Worm (Caenorhabditis elegans) whole organism, young adult: ENCODE data around the gene pals-19.
"Not testable (repeated sequence)": the region's sequence is repeated elsewhere in the genome, so short reads cannot be mapped to it uniquely, and the experiment has no call there.

ENCODE experiments used
- F22D6.2 ChIP-seq: sonication (generic microtip); optimal IDR thresholded peaks from 2 replicates; lab custom pipeline; 2016; ENCODE audit warnings: mild to moderate bottlenecking, missing genetic modification characterization, missing compliant biosample characterization
- F33H1.4 ChIP-seq: fragments of 200-800 bp; sonication (Bioruptor generic); IDR thresholded peaks from 2 replicates; pipeline ENCODE4 v1.3.6; 2022; ENCODE audit warnings: missing genetic modification reagents, missing genetic modification characterization, missing compliant biosample characterization
- K12H6.12 ChIP-seq: fragments of 200-800 bp; sonication (Bioruptor generic); optimal IDR thresholded peaks from 2 replicates; lab custom pipeline; 2018; ENCODE audit warnings: mild to moderate bottlenecking, missing genetic modification characterization, missing compliant biosample characterization
- ZK185.1 ChIP-seq: sonication (generic microtip); optimal IDR thresholded peaks from 2 replicates; lab custom pipeline; 2016; ENCODE audit warnings: mild to moderate bottlenecking, missing genetic modification characterization, missing compliant biosample characterization; ENCODE audit not compliant: poor library complexity, severe bottlenecking
- ama-1 ChIP-seq, 3 experiments: fragments of 150-350 bp in 1 of 3; sonication (generic microtip) in 2 of 3; optimal IDR thresholded peaks; 2 replicates each; lab custom pipeline; 2014 to 2018; ENCODE audit warnings: missing biosample characterization in 2 of 3, missing genetic modification characterization in 2 of 3, missing genetic modification reagents in 2 of 3
- atf-7 ChIP-seq: sonication (generic microtip); optimal IDR thresholded peaks from 2 replicates; lab custom pipeline; 2017; ENCODE audit warnings: mild to moderate bottlenecking, missing genetic modification characterization, missing compliant biosample characterization
- cebp-2 ChIP-seq: fragments of 200-800 bp; sonication (Bioruptor generic); IDR thresholded peaks from 2 replicates; pipeline ENCODE4 v1.3.6; 2022; ENCODE audit warnings: missing genetic modification characterization, missing compliant biosample characterization
- ceh-100 ChIP-seq: fragments of 200-800 bp; sonication (Bioruptor generic); IDR thresholded peaks from 2 replicates; pipeline ENCODE4 v1.3.6; 2022; ENCODE audit warnings: missing genetic modification reagents, missing genetic modification characterization, missing compliant biosample characterization
- ceh-27 ChIP-seq: fragments of 200-800 bp; sonication (Bioruptor generic); optimal IDR thresholded peaks from 2 replicates; lab custom pipeline; 2018; ENCODE audit warnings: mild to moderate bottlenecking, missing genetic modification characterization, moderate library complexity, missing compliant biosample characterization
- ceh-79 ChIP-seq: sonication (generic microtip); optimal IDR thresholded peaks from 2 replicates; lab custom pipeline; 2017; ENCODE audit warnings: mild to moderate bottlenecking, missing genetic modification characterization, missing compliant biosample characterization
- dpl-1 ChIP-seq: fragments of 150-350 bp; optimal IDR thresholded peaks from 2 replicates; lab custom pipeline; 2014; ENCODE audit warnings: missing biosample characterization, missing genetic modification reagents, missing genetic modification characterization
- efl-1 ChIP-seq: fragments of 150-350 bp; optimal IDR thresholded peaks from 2 replicates; lab custom pipeline; 2014; ENCODE audit warnings: missing biosample characterization, missing genetic modification reagents, missing genetic modification characterization
- egl-44 ChIP-seq: fragments of 200-800 bp; sonication (Bioruptor generic); IDR thresholded peaks from 2 replicates; pipeline ENCODE4 v1.3.6; 2022; ENCODE audit warnings: missing genetic modification reagents, missing genetic modification characterization, missing compliant biosample characterization
- hrde-1 ChIP-seq: sonication (generic microtip); optimal IDR thresholded peaks from 2 replicates; lab custom pipeline; 2016; ENCODE audit warnings: missing genetic modification characterization, mild to moderate bottlenecking, missing compliant biosample characterization, moderate library complexity, missing genotype, missing genetic modification reagents, borderline replicate concordance
- lin-26 ChIP-seq: fragments of 200-800 bp; sonication (Bioruptor generic); IDR thresholded peaks from 2 replicates; pipeline ENCODE4 v1.3.6; 2022; ENCODE audit warnings: missing genetic modification reagents, missing genetic modification characterization, missing compliant biosample characterization
- lir-1 ChIP-seq: fragments of 200-800 bp; sonication (Bioruptor generic); conservative IDR thresholded peaks from 2 replicates; pipeline ENCODE4 v1.3.6; 2022; ENCODE audit warnings: missing genetic modification reagents, missing genetic modification characterization, missing compliant biosample characterization
- lsy-27 ChIP-seq: sonication (generic microtip); optimal IDR thresholded peaks from 2 replicates; lab custom pipeline; 2017; ENCODE audit warnings: missing genetic modification characterization, mild to moderate bottlenecking, missing compliant biosample characterization, antibody characterized with exemption, missing genotype, borderline replicate concordance; ENCODE audit not compliant: insufficient read depth
- mcd-1 ChIP-seq: fragments of 200-800 bp; sonication (Bioruptor generic); IDR thresholded peaks from 2 replicates; pipeline ENCODE4 v1.3.6; 2022; ENCODE audit warnings: missing genetic modification reagents, missing genetic modification characterization, missing compliant biosample characterization
- mes-4 ChIP-seq: sonication (generic microtip); optimal IDR thresholded peaks from 2 replicates; lab custom pipeline; 2016; ENCODE audit warnings: missing genotype, missing genetic modification characterization, missing compliant biosample characterization
- nhr-120 ChIP-seq: fragments of 200-800 bp; sonication (Bioruptor generic); IDR thresholded peaks from 2 replicates; pipeline ENCODE4 v1.3.6; 2022; ENCODE audit warnings: missing genetic modification characterization, missing compliant biosample characterization
- pha-4 ChIP-seq: fragments of 150-350 bp; sonication (generic microtip); optimal IDR thresholded peaks from 2 replicates; lab custom pipeline; 2014; ENCODE audit warnings: missing biosample characterization, missing genetic modification reagents, missing genetic modification characterization
- rec-8 ChIP-seq, 2 experiments: sonication (generic microtip); optimal IDR thresholded peaks; 2 replicates each; lab custom pipeline; 2016; ENCODE audit warnings: mild to moderate bottlenecking in 2 of 2, missing genetic modification characterization in 2 of 2, missing genetic modification reagents in 2 of 2, missing genotype in 2 of 2, missing biosample characterization in 1 of 2, missing compliant biosample characterization in 1 of 2, moderate library complexity in 1 of 2
- sptf-2 ChIP-seq: fragments of 200-800 bp; sonication (Bioruptor generic); optimal IDR thresholded peaks from 2 replicates; lab custom pipeline; 2018; ENCODE audit warnings: mild to moderate bottlenecking, missing genetic modification characterization, missing compliant biosample characterization
- tlf-1 ChIP-seq: fragments of 200-800 bp; sonication (Bioruptor generic); optimal IDR thresholded peaks from 2 replicates; lab custom pipeline; 2018; ENCODE audit warnings: mild to moderate bottlenecking, missing genetic modification characterization, missing compliant biosample characterization
- zfh-2 ChIP-seq: fragments of 200-800 bp; sonication (Bioruptor generic); conservative IDR thresholded peaks from 2 replicates; pipeline ENCODE4 v1.3.6; 2022; ENCODE audit warnings: missing genetic modification reagents, missing genetic modification characterization, missing compliant biosample characterization
- ztf-18 ChIP-seq: sonication (generic microtip); optimal IDR thresholded peaks from 2 replicates; lab custom pipeline; 2016; ENCODE audit warnings: missing genotype, mild to moderate bottlenecking, missing genetic modification characterization, missing compliant biosample characterization
- ztf-26 ChIP-seq: sonication (generic microtip); optimal IDR thresholded peaks from 2 replicates; lab custom pipeline; 2017; ENCODE audit warnings: missing genetic modification characterization, missing compliant biosample characterization
- ztf-3 ChIP-seq: fragments of 200-800 bp; sonication (Bioruptor generic); optimal IDR thresholded peaks from 2 replicates; lab custom pipeline; 2018; ENCODE audit warnings: mild to moderate bottlenecking, missing genetic modification characterization, missing compliant biosample characterization

pals-19 gene

ce11 chrIII:1374355-1374807 lies 27.4 kb upstream of the pals-19 start, which contains the start of gene Y82E9BR.20:
Gene Y82E9BR.20 (plus strand): TSS chrIII:1374405.
- TF ChIP-seq nhr-120 (GFP tag; lab: Robert Waterston, UW) (no peak), zfh-2 (GFP tag; lab: Robert Waterston, UW) (peak; percentile 67)

DNA sequence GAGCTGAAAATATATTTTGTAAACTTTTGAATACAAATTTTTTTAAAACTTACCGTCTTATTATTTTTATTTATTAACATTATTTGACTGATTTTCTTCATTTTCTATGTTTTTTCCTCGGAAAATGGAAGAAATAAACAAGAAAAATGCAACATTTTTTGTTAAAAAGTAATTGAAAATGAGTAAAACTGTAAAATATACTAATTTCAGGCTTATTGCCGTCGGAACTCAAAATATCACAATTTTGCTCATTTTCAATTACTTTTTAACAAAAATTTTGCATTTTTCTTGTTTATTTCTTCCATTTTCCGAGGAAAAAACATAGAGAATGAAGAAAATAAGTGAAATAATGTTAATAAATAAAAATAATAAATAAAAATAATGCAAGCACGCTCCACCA lies 26.2 kb upstream of the pals-19 start, which contains the start of gene Y82E9BR.10:
TSS of gene Y82E9BR.10 (minus strand) at position 101 of the 400 bp plus-strand sequence.
- not testable (repeated sequence) for TF ChIP-seq lin-26; mes-4; ztf-26 (tag; lab: Kevin White, UChicago)

DNA sequence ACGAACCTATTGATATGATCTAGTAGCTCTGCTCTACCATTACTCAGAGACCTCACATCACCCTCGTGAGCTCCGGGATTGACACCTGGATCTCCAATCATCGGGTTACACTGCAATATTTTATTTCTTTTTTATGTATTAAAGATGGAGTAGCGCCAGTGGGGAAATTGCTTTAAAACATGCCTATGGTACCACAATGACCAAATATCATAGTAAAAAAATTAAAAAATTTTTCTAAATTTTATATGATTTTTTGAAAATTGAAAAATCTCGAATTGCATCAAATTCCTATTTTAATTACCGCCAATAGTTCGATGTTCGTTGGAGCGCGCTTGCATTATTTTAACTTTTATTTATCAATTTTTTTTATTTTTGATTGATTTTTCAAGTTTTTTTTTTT lies 23.8 kb upstream of the pals-19 start, which contains the start of gene pals-40:
TSS of gene pals-40 (minus strand) at position 101 of the 400 bp plus-strand sequence.
- TF ChIP-seq ama-1 (optimal IDR thresholded peaks at IDR 0.05; lab: Kevin White, UChicago); ama-1 (GFP tag; optimal IDR thresholded peaks at IDR 0.05; lab: Kevin White, UChicago); ztf-18; F22D6.2: not testable (repeated sequence)

ce11 chrIII:1380535-1381274 lies 21.0 kb upstream of the pals-19 start, which contains the start of the genes pals-21 and Y82E9BR.6:
Gene pals-21 (minus strand): TSS chrIII:1380635.
Gene Y82E9BR.6 (plus strand): TSS chrIII:1381224.
- TF ChIP-seq ceh-100 (GFP tag; lab: Robert Waterston, UW) (no peak), cebp-2 (GFP tag; lab: Robert Waterston, UW) (0 out of 2 replicates have a peak, but pooled peaks have one; percentile 8)

DNA sequence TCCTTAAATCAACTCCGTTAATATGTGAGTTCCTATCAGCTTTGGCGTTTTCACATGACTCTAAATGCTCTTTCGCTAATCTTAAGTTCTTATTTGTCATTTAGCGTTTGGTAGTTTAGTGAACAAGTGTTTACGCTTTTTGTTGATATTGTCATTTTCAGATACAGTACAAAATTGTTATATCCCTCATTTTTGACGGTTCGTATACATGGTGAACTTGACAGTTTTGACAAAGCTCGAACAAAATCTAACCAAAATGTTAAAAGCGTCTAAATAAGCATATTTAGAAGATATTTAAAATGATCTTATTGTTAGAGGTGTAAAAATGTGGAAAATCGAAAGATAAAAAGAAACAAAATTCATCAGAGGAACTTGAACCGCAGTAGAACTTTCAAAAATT lies 18.3 kb upstream of the pals-19 start:
- TF ChIP-seq lsy-27 (tag; lab: Kevin White, UChicago) (no peak), K12H6.12 (tag; lab: Kevin White, UChicago) (no peak), egl-44 (no peak), efl-1 (GFP tag; lab: Kevin White, UChicago) (no peak), tlf-1 (GFP tag; lab: Kevin White, UChicago) (no peak), ceh-27 (GFP tag; lab: Kevin White, UChicago) (no peak), hrde-1 (tag; lab: Kevin White, UChicago) (no peak), dpl-1 (no peak), ceh-79 (tag; lab: Kevin White, UChicago) (no peak), ztf-3 (no peak), ZK185.1 (tag; lab: Kevin White, UChicago) (no peak), mcd-1 (GFP tag; lab: Robert Waterston, UW) (no peak), pha-4 (tag; lab: Kevin White, UChicago) (no peak), sptf-2 (GFP tag; lab: Kevin White, UChicago) (no peak), F33H1.4 (GFP tag; lab: Robert Waterston, UW) (no peak), lir-1 (GFP tag; lab: Robert Waterston, UW) (no peak), ztf-18 (no peak), atf-7 (tag; lab: Kevin White, UChicago) (no peak), rec-8 (tag; optimal IDR thresholded peaks at IDR 0.05; lab: Kevin White, UChicago) (no peak), zfh-2 (GFP tag; lab: Robert Waterston, UW) (no peak)
